Worm (Caenorhabditis elegans) whole organism, L3 larva: ENCODE measurements around the gene K11D12.14.

Experiments
- ceh-9 ChIP-seq: sonication (generic microtip); optimal IDR thresholded peaks from 2 replicates; lab custom pipeline; 2018; ENCODE audit warnings: missing biosample characterization, missing genetic modification characterization
- elt-1 ChIP-seq: fragments of 150-350 bp; optimal IDR thresholded peaks from 2 replicates; lab custom pipeline; 2014; ENCODE audit warnings: missing biosample characterization, missing genetic modification characterization
- elt-3 ChIP-seq, 3 experiments: fragments of 150-350 bp in 1 of 3; sonication (generic microtip) in 2 of 3; optimal IDR thresholded peaks; 2 replicates in 2 of 3; 4 replicates in 1 of 3; lab custom pipeline; 2014 to 2017; ENCODE audit warnings: missing biosample characterization in 3 of 3, missing genetic modification characterization in 3 of 3
- mdl-1 ChIP-seq: fragments of 150-350 bp; optimal IDR thresholded peaks from 2 replicates; lab custom pipeline; 2014; ENCODE audit warnings: missing biosample characterization, missing genetic modification characterization
- nhr-11 ChIP-seq: fragments of 150-350 bp; optimal IDR thresholded peaks from 2 replicates; lab custom pipeline; 2014; ENCODE audit warnings: missing biosample characterization, missing genetic modification characterization
- nhr-12 ChIP-seq: fragments of 150-350 bp; optimal IDR thresholded peaks from 2 replicates; lab custom pipeline; 2014; ENCODE audit warnings: missing biosample characterization, missing genetic modification characterization
- nhr-237 ChIP-seq: fragments of 150-350 bp; optimal IDR thresholded peaks from 2 replicates; lab custom pipeline; 2014; ENCODE audit warnings: missing biosample characterization, missing genetic modification characterization
- nhr-77 ChIP-seq: fragments of 150-350 bp; optimal IDR thresholded peaks from 2 replicates; lab custom pipeline; 2014; ENCODE audit warnings: missing biosample characterization, missing genetic modification characterization
- sea-2 ChIP-seq: fragments of 150-350 bp; sonication (generic microtip); optimal IDR thresholded peaks from 4 replicates; lab custom pipeline; 2014; ENCODE audit warnings: missing biosample characterization, missing genetic modification reagents, missing genetic modification characterization
- skn-1 ChIP-seq: fragments of 150-350 bp; optimal IDR thresholded peaks from 2 replicates; lab custom pipeline; 2014; ENCODE audit warnings: missing biosample characterization, missing genetic modification characterization
- unc-62 ChIP-seq: fragments of 150-350 bp; sonication (generic microtip); optimal IDR thresholded peaks from 4 replicates; lab custom pipeline; 2014; ENCODE audit warnings: missing biosample characterization, missing genetic modification reagents, missing genetic modification characterization

- TF ChIP-seq unc-62: no peak
- TF ChIP-seq elt-1 (tag; lab: Kevin White, UChicago): no peak
- no peak for TF ChIP-seq sea-2 (GFP tag; lab: Kevin White, UChicago)
- no peak for TF ChIP-seq nhr-11
- TF ChIP-seq skn-1 (tag; lab: Kevin White, UChicago): no peak
- no peak for TF ChIP-seq mdl-1 (tag; lab: Kevin White, UChicago)
- TF ChIP-seq nhr-237: no peak
- TF ChIP-seq elt-3 (tag; optimal IDR thresholded peaks at IDR 0.05; lab: Kevin White, UChicago): no peak
- no peak for TF ChIP-seq ceh-9 (tag; lab: Kevin White, UChicago)
- TF ChIP-seq nhr-12 (tag; lab: Kevin White, UChicago): no peak
- no peak for TF ChIP-seq nhr-77 (tag; lab: Kevin White, UChicago)
Measured at ce11 chrV:5016728-5017127, 32.7 kb upstream of the K11D12.14 start.
